Fruit fly (Drosophila melanogaster) whole organism, embryonic: ENCODE measurements around the gene CG3337.
A peak's percentile ranks its signal among the peaks of the same experiment; 100 is the strongest.

Experiments used
- Antp ChIP-seq: fragments of 200-800 bp; sonication (Bioruptor generic); optimal IDR thresholded peaks from 3 replicates; lab custom pipeline; 2016; ENCODE audit warnings: missing biosample characterization, missing genetic modification characterization
- Bteb2 ChIP-seq: fragments of 200-800 bp; sonication (Bioruptor generic); optimal IDR thresholded peaks from 2 replicates; lab custom pipeline; 2016; ENCODE audit warnings: missing biosample characterization, missing genetic modification characterization
- C15 ChIP-seq: fragments of 200-800 bp; sonication (Bioruptor generic); IDR thresholded peaks from 3 replicates; pipeline ENCODE4 v1.3.6; 2022; ENCODE audit warnings: missing biosample characterization, missing genetic modification characterization
- CG10147 ChIP-seq: fragments of 200-800 bp; sonication (Bioruptor generic); optimal IDR thresholded peaks from 2 replicates; lab custom pipeline; 2019; ENCODE audit warnings: missing biosample characterization, mild to moderate bottlenecking, missing genetic modification characterization, moderate library complexity
- CG11560 ChIP-seq: fragments of 200-800 bp; sonication (Bioruptor generic); IDR thresholded peaks from 3 replicates; pipeline ENCODE4 v1.3.6; 2022; ENCODE audit warnings: missing biosample characterization, missing genetic modification characterization
- CG12104 ChIP-seq: fragments of 200-800 bp; sonication (Bioruptor generic); optimal IDR thresholded peaks from 3 replicates; lab custom pipeline; 2016; ENCODE audit warnings: missing biosample characterization, missing genetic modification characterization
- CG12299 ChIP-seq: fragments of 200-800 bp; sonication (Bioruptor generic); optimal IDR thresholded peaks from 2 replicates; lab custom pipeline; 2018; ENCODE audit warnings: missing biosample characterization, mild to moderate bottlenecking, missing genetic modification characterization
- CG15601 ChIP-seq: fragments of 200-800 bp; sonication (Bioruptor generic); optimal IDR thresholded peaks from 3 replicates; lab custom pipeline; 2019; ENCODE audit warnings: missing biosample characterization, mild to moderate bottlenecking, missing genetic modification characterization, moderate library complexity
- CG16815 ChIP-seq: fragments of 200-800 bp; sonication (Bioruptor generic); optimal IDR thresholded peaks from 3 replicates; lab custom pipeline; 2017; ENCODE audit warnings: missing biosample characterization, mild to moderate bottlenecking, missing genetic modification characterization
- CG16863 ChIP-seq: fragments of 200-800 bp; sonication (Bioruptor generic); optimal IDR thresholded peaks from 3 replicates; lab custom pipeline; 2016; ENCODE audit warnings: missing biosample characterization, missing genetic modification characterization
- CG18262 ChIP-seq: fragments of 200-800 bp; optimal IDR thresholded peaks from 3 replicates; lab custom pipeline; 2019; ENCODE audit warnings: missing biosample characterization, mild to moderate bottlenecking, missing genetic modification characterization, moderate library complexity
- CG1832 ChIP-seq: fragments of 200-800 bp; sonication (Bioruptor generic); optimal IDR thresholded peaks from 2 replicates; lab custom pipeline; 2017; ENCODE audit warnings: missing biosample characterization, mild to moderate bottlenecking, missing genetic modification characterization, inconsistent platforms
- CG18599 ChIP-seq: fragments of 200-800 bp; sonication (Bioruptor generic); optimal IDR thresholded peaks from 3 replicates; lab custom pipeline; 2017; ENCODE audit warnings: missing biosample characterization, missing genetic modification characterization, mild to moderate bottlenecking, moderate library complexity, missing genetic modification reagents
- CG2120 ChIP-seq: fragments of 200-800 bp; sonication (Bioruptor generic); optimal IDR thresholded peaks from 3 replicates; lab custom pipeline; 2016; ENCODE audit warnings: missing biosample characterization, missing genetic modification characterization
- CG2875 ChIP-seq: fragments of 200-800 bp; sonication (Bioruptor generic); optimal IDR thresholded peaks from 2 replicates; lab custom pipeline; 2017; ENCODE audit warnings: missing biosample characterization, mild to moderate bottlenecking, missing genetic modification characterization, missing genetic modification reagents
- CG33213 ChIP-seq: fragments of 200-800 bp; sonication (Bioruptor generic); optimal IDR thresholded peaks from 3 replicates; lab custom pipeline; 2016; ENCODE audit warnings: missing biosample characterization, missing genetic modification characterization
- CG6654 ChIP-seq: fragments of 200-800 bp; sonication (Bioruptor generic); optimal IDR thresholded peaks from 2 replicates; lab custom pipeline; 2017; ENCODE audit warnings: missing biosample characterization, mild to moderate bottlenecking, missing genetic modification characterization
- CG6854 ChIP-seq: fragments of 200-800 bp; sonication (Bioruptor generic); optimal IDR thresholded peaks from 3 replicates; lab custom pipeline; 2017; ENCODE audit warnings: missing biosample characterization, mild to moderate bottlenecking, missing genetic modification characterization
- CG7786 ChIP-seq: fragments of 200-800 bp; sonication (Bioruptor generic); optimal IDR thresholded peaks from 2 replicates; lab custom pipeline; 2016; ENCODE audit warnings: missing biosample characterization, missing genetic modification characterization
- CG8089 ChIP-seq: fragments of 200-800 bp; sonication (Bioruptor generic); optimal IDR thresholded peaks from 3 replicates; lab custom pipeline; 2016; ENCODE audit warnings: missing biosample characterization, missing genetic modification characterization
- CTCF ChIP-seq: fragments of 200-800 bp; sonication (Bioruptor generic); optimal IDR thresholded peaks from 2 replicates; lab custom pipeline; 2017; ENCODE audit warnings: missing biosample characterization, mild to moderate bottlenecking, missing genetic modification characterization, moderate library complexity
- CkIIα-i1 ChIP-seq: fragments of 200-800 bp; sonication (Bioruptor generic); IDR thresholded peaks from 2 replicates; pipeline ENCODE4 v1.3.6; 2022; ENCODE audit warnings: missing biosample characterization, missing genetic modification characterization
- CoRest ChIP-seq: fragments of 200-800 bp; sonication (Bioruptor generic); optimal IDR thresholded peaks from 3 replicates; lab custom pipeline; 2018; ENCODE audit warnings: missing biosample characterization, mild to moderate bottlenecking, missing genetic modification characterization, moderate library complexity
- ERR ChIP-seq: fragments of 200-800 bp; sonication (Bioruptor generic); optimal IDR thresholded peaks from 2 replicates; lab custom pipeline; 2016; ENCODE audit warnings: missing biosample characterization, missing genetic modification characterization
- Eip74EF ChIP-seq, 2 experiments: fragments of 200-800 bp in 1 of 2; fragments of >200 bp in 1 of 2; sonication (Bioruptor generic) in 1 of 2; optimal IDR thresholded peaks; 2 replicates each; lab custom pipeline; 2017 to 2019; ENCODE audit warnings: missing biosample characterization in 2 of 2, missing genetic modification characterization in 2 of 2, mild to moderate bottlenecking in 1 of 2, moderate library complexity in 1 of 2
- GATAe ChIP-seq: fragments of 200-800 bp; sonication (Bioruptor generic); conservative IDR thresholded peaks from 2 replicates; pipeline ENCODE4 v1.3.6; 2022; ENCODE audit warnings: missing biosample characterization, missing genetic modification characterization
- HmgZ ChIP-seq: fragments of 200-800 bp; sonication (Bioruptor generic); optimal IDR thresholded peaks from 2 replicates; lab custom pipeline; 2018; ENCODE audit warnings: missing biosample characterization, mild to moderate bottlenecking, missing genetic modification characterization
- Hmx ChIP-seq: fragments of 200-800 bp; sonication (Bioruptor generic); optimal IDR thresholded peaks from 2 replicates; lab custom pipeline; 2016; ENCODE audit warnings: missing biosample characterization, missing genetic modification characterization
- Hr39 ChIP-seq: fragments of >200 bp; optimal IDR thresholded peaks from 2 replicates; lab custom pipeline; 2017
- MBD-R2 ChIP-seq: fragments of 200-800 bp; sonication (Bioruptor generic); IDR thresholded peaks from 2 replicates; pipeline ENCODE4 v1.3.6; 2022; ENCODE audit warnings: missing biosample characterization, missing genetic modification characterization
- MTF-1 ChIP-seq: fragments of 200-800 bp; sonication (Bioruptor generic); optimal IDR thresholded peaks from 2 replicates; lab custom pipeline; 2018; ENCODE audit warnings: missing biosample characterization, mild to moderate bottlenecking, missing genetic modification characterization, borderline replicate concordance
- Mad ChIP-seq: fragments of 200-800 bp; sonication (Bioruptor generic); optimal IDR thresholded peaks from 2 replicates; lab custom pipeline; 2016; ENCODE audit warnings: missing biosample characterization, missing genetic modification characterization
- NFAT ChIP-seq: fragments of 200-800 bp; sonication (Bioruptor generic); IDR thresholded peaks from 2 replicates; pipeline ENCODE4 v1.3.6; 2022; ENCODE audit warnings: missing biosample characterization, missing genetic modification characterization
- Nf-YB ChIP-seq: fragments of 200-800 bp; sonication (Bioruptor generic); optimal IDR thresholded peaks from 3 replicates; lab custom pipeline; 2019; ENCODE audit warnings: missing biosample characterization, mild to moderate bottlenecking, missing genetic modification characterization, moderate library complexity
- NfI ChIP-seq: fragments of 200-800 bp; sonication (Bioruptor generic); optimal IDR thresholded peaks from 3 replicates; lab custom pipeline; 2018; ENCODE audit warnings: missing biosample characterization, mild to moderate bottlenecking, missing genetic modification characterization, moderate library complexity
- Vsx1 ChIP-seq: fragments of 200-800 bp; sonication (Bioruptor generic); optimal IDR thresholded peaks from 2 replicates; lab custom pipeline; 2017; ENCODE audit warnings: missing biosample characterization, mild to moderate bottlenecking, missing genetic modification characterization, missing genetic modification reagents
- Xrp1 ChIP-seq: fragments of 200-800 bp; sonication (Bioruptor generic); IDR thresholded peaks from 2 replicates; pipeline ENCODE4 v1.3.6; 2022; ENCODE audit warnings: missing biosample characterization, missing genetic modification characterization
- cg ChIP-seq: fragments of 200-800 bp; sonication (Bioruptor generic); optimal IDR thresholded peaks from 3 replicates; lab custom pipeline; 2019; ENCODE audit warnings: missing biosample characterization, mild to moderate bottlenecking, missing genetic modification characterization, moderate library complexity
- chn ChIP-seq: fragments of 200-800 bp; sonication (Bioruptor generic); optimal IDR thresholded peaks from 2 replicates; lab custom pipeline; 2016; ENCODE audit warnings: missing biosample characterization, missing genetic modification characterization
- danr ChIP-seq: fragments of 200-800 bp; sonication (Bioruptor generic); IDR thresholded peaks from 2 replicates; pipeline ENCODE4 v1.3.6; 2022; ENCODE audit warnings: missing biosample characterization, missing genetic modification characterization
- fd102C ChIP-seq: fragments of 200-800 bp; sonication (Bioruptor generic); optimal IDR thresholded peaks from 2 replicates; lab custom pipeline; 2018; ENCODE audit warnings: missing biosample characterization, mild to moderate bottlenecking, missing genetic modification characterization, moderate library complexity
- fu2 ChIP-seq: fragments of 200-800 bp; sonication (Bioruptor generic); optimal IDR thresholded peaks from 2 replicates; lab custom pipeline; 2016; ENCODE audit warnings: missing biosample characterization, missing genetic modification characterization
- hbn ChIP-seq: fragments of 200-800 bp; sonication (Bioruptor generic); IDR thresholded peaks from 2 replicates; pipeline ENCODE4 v1.3.6; 2022; ENCODE audit warnings: missing biosample characterization, missing genetic modification characterization; ENCODE audit not compliant: partially characterized antibody
- jing ChIP-seq: fragments of 200-800 bp; sonication (Bioruptor generic); optimal IDR thresholded peaks from 2 replicates; lab custom pipeline; 2018; ENCODE audit warnings: missing biosample characterization, mild to moderate bottlenecking, missing genetic modification characterization
- lov ChIP-seq, 2 experiments: fragments of 200-800 bp in 1 of 2; fragments of >200 bp in 1 of 2; sonication (Bioruptor generic) in 1 of 2; IDR thresholded peaks in 1 of 2; optimal IDR thresholded peaks in 1 of 2; 2 replicates in 1 of 2; 3 replicates in 1 of 2; pipeline versions ENCODE4 v1.3.6 to Lab custom; 2017 to 2022; ENCODE audit warnings: missing biosample characterization in 1 of 2, missing genetic modification characterization in 1 of 2
- otp ChIP-seq: fragments of 200-800 bp; sonication (Bioruptor generic); IDR thresholded peaks from 3 replicates; pipeline ENCODE4, ENCODE4 v1.3.6; 2022; ENCODE audit warnings: missing biosample characterization, missing genetic modification characterization
- pb ChIP-seq: fragments of 200-800 bp; sonication (Bioruptor generic); optimal IDR thresholded peaks from 3 replicates; lab custom pipeline; 2016; ENCODE audit warnings: missing biosample characterization, missing genetic modification characterization
- phol ChIP-seq: fragments of 200-800 bp; sonication (Bioruptor generic); optimal IDR thresholded peaks from 3 replicates; lab custom pipeline; 2018; ENCODE audit warnings: missing biosample characterization, mild to moderate bottlenecking, missing genetic modification characterization, moderate library complexity
- repo ChIP-seq: fragments of 200-800 bp; sonication (Bioruptor generic); optimal IDR thresholded peaks from 2 replicates; lab custom pipeline; 2016; ENCODE audit warnings: missing biosample characterization, missing genetic modification characterization
- schlank ChIP-seq: fragments of 200-800 bp; sonication (Bioruptor generic); optimal IDR thresholded peaks from 2 replicates; lab custom pipeline; 2018; ENCODE audit warnings: missing biosample characterization, mild to moderate bottlenecking, missing genetic modification characterization
- vvl ChIP-seq: fragments of 200-800 bp; sonication (Bioruptor generic); IDR thresholded peaks from 2 replicates; pipeline ENCODE4 v1.3.6; 2022; ENCODE audit warnings: missing biosample characterization, missing genetic modification characterization
- zen2 ChIP-seq: fragments of 200-800 bp; sonication (Bioruptor generic); IDR thresholded peaks from 3 replicates; pipeline ENCODE4 v1.3.6; 2022; ENCODE audit warnings: missing biosample characterization, missing genetic modification characterization; ENCODE audit not compliant: partially characterized antibody

The CG3337 gene

dm6 chr3R:21269923-21270322, 46.5 kb upstream of the CG3337 start, which contains the start of the genes AP-2sigma and Idi (continued):
- peak; percentile 34; the same call in 1 of the 3 replicates for TF ChIP-seq otp (GFP tag; lab: Robert Waterston, UW)
- TF ChIP-seq CG8089, result no peak
- peak; percentile 69 for TF ChIP-seq phol (tag; lab: Kevin White, UChicago)
- TF ChIP-seq jing (GFP tag; lab: Kevin White, UChicago), result no peak
- TF ChIP-seq CG10147, result no peak
- TF ChIP-seq CG2120, result peak; percentile 55
- peak; percentile 35 for TF ChIP-seq chn (GFP tag; lab: Kevin White, UChicago)
- TF ChIP-seq Vsx1 (GFP tag; lab: Kevin White, UChicago), result no peak
- no peak for TF ChIP-seq CG11560 (tag; lab: Robert Waterston, UW)
- no peak for TF ChIP-seq cg (GFP tag; lab: Kevin White, UChicago)
- no peak for TF ChIP-seq CG16815 (GFP tag; lab: Kevin White, UChicago)
- no peak for TF ChIP-seq CkIIα-i1 (GFP tag; lab: Robert Waterston, UW)
- no peak for TF ChIP-seq hbn (GFP tag; lab: Robert Waterston, UW)
- TF ChIP-seq CG16863 (GFP tag; lab: Kevin White, UChicago), result peak; percentile 34
- TF ChIP-seq MTF-1 (GFP tag; lab: Kevin White, UChicago), result no peak
- peak; percentile 4 for TF ChIP-seq fu2 (GFP tag; lab: Kevin White, UChicago)
- no peak for TF ChIP-seq CG33213
- no peak for TF ChIP-seq CTCF (GFP tag; lab: Kevin White, UChicago)
- TF ChIP-seq vvl (GFP tag; lab: Robert Waterston, UW), result peak; percentile 55
- TF ChIP-seq Bteb2, result no peak
- TF ChIP-seq MBD-R2 (GFP tag; lab: Robert Waterston, UW), result peak; percentile 98
- no peak for TF ChIP-seq CG12299 (tag; lab: Kevin White, UChicago)
- TF ChIP-seq Antp, result peak; percentile 26
- no peak for TF ChIP-seq CG18262 (tag; lab: Kevin White, UChicago)
- no peak for TF ChIP-seq Mad (GFP tag; lab: Kevin White, UChicago)
- no peak for TF ChIP-seq CG15601 (tag; lab: Kevin White, UChicago)
- no peak for TF ChIP-seq schlank (tag; lab: Kevin White, UChicago)
- TF ChIP-seq Xrp1 (GFP tag; lab: Robert Waterston, UW), result no peak
- TF ChIP-seq ERR (GFP tag; lab: Kevin White, UChicago), result peak; percentile 0
- no peak for TF ChIP-seq CG18599 (GFP tag; lab: Kevin White, UChicago)
- no peak for TF ChIP-seq CG6854 (GFP tag; lab: Kevin White, UChicago)
- TF ChIP-seq Nf-YB (GFP tag; lab: Kevin White, UChicago), result no peak
- TF ChIP-seq Hr39 (lab: Kevin White, UChicago), result no peak
- no peak for TF ChIP-seq CG12104 (GFP tag; lab: Kevin White, UChicago)
- peak; percentile 81 for TF ChIP-seq HmgZ
- TF ChIP-seq NfI (GFP tag; lab: Kevin White, UChicago), result peak; percentile 20
- TF ChIP-seq CG2875 (GFP tag; lab: Kevin White, UChicago), result no peak
- no peak for TF ChIP-seq Hmx (GFP tag; lab: Kevin White, UChicago)
- no peak for TF ChIP-seq repo (GFP tag; lab: Kevin White, UChicago)
- no peak for TF ChIP-seq GATAe (GFP tag; lab: Robert Waterston, UW)
- no peak for TF ChIP-seq Eip74EF (GFP tag; optimal IDR thresholded peaks at IDR 0.05; lab: Kevin White, UChicago)
- TF ChIP-seq NFAT (GFP tag; lab: Robert Waterston, UW), result no peak; the same call in 1 of the 2 replicates
- peak; percentile 34 for TF ChIP-seq CG7786 (GFP tag; lab: Kevin White, UChicago)
- no peak for TF ChIP-seq CoRest (tag; lab: Kevin White, UChicago)
- TF ChIP-seq zen2, result no peak
- TF ChIP-seq danr, result no peak
- TF ChIP-seq pb, result no peak
- TF ChIP-seq CG1832 (GFP tag; lab: Kevin White, UChicago), result no peak
- no peak for TF ChIP-seq lov (optimal IDR thresholded peaks at IDR 0.05; lab: Kevin White, UChicago)
- TF ChIP-seq lov (GFP tag; IDR thresholded peaks at IDR 0.05; lab: Robert Waterston, UW), result peak; percentile 76; the same call in 1 of the 3 replicates
- no peak for TF ChIP-seq CG6654 (GFP tag; lab: Kevin White, UChicago)
- no peak for TF ChIP-seq C15
- TF ChIP-seq fd102C (GFP tag; lab: Kevin White, UChicago), result no peak
